Fruit fly (Drosophila melanogaster) whole organism, embryonic: Measurements from ENCODE around the gene CG17036.

Experiments
- B-H2 ChIP-seq: fragments of 200-800 bp; sonication (Bioruptor generic); optimal IDR thresholded peaks from 2 replicates; lab custom pipeline; 2018; ENCODE audit warnings: missing biosample characterization, mild to moderate bottlenecking, missing genetic modification characterization
- CG10147 ChIP-seq: fragments of 200-800 bp; sonication (Bioruptor generic); optimal IDR thresholded peaks from 2 replicates; lab custom pipeline; 2019; ENCODE audit warnings: missing biosample characterization, mild to moderate bottlenecking, missing genetic modification characterization, moderate library complexity
- CG10274 ChIP-seq: fragments of 200-800 bp; sonication (Bioruptor generic); optimal IDR thresholded peaks from 3 replicates; lab custom pipeline; 2017; ENCODE audit warnings: missing biosample characterization, mild to moderate bottlenecking, missing genetic modification characterization
- CG10366 ChIP-seq: fragments of 200-800 bp; sonication (Bioruptor generic); IDR thresholded peaks from 2 replicates; pipeline ENCODE4 v1.3.6; 2022; ENCODE audit warnings: missing biosample characterization, missing genetic modification characterization
- CG10543 ChIP-seq: fragments of 200-800 bp; sonication (Bioruptor generic); optimal IDR thresholded peaks from 3 replicates; lab custom pipeline; 2017; ENCODE audit warnings: missing biosample characterization, mild to moderate bottlenecking, missing genetic modification characterization, moderate library complexity
- CG11398 ChIP-seq: fragments of 200-800 bp; sonication (Bioruptor generic); optimal IDR thresholded peaks from 2 replicates; lab custom pipeline; 2016; ENCODE audit warnings: missing biosample characterization, missing genetic modification characterization
- CG11695 ChIP-seq: fragments of 200-800 bp; sonication (Bioruptor generic); IDR thresholded peaks from 3 replicates; pipeline ENCODE4 v1.3.6; 2022; ENCODE audit warnings: missing biosample characterization, missing genetic modification characterization
- CG12942 ChIP-seq: fragments of 200-800 bp; sonication (Bioruptor generic); optimal IDR thresholded peaks from 3 replicates; lab custom pipeline; 2016; ENCODE audit warnings: missing biosample characterization, missing genetic modification characterization
- CG13775 ChIP-seq: fragments of 200-800 bp; sonication (Bioruptor generic); optimal IDR thresholded peaks from 3 replicates; lab custom pipeline; 2017; ENCODE audit warnings: missing biosample characterization, mild to moderate bottlenecking, missing genetic modification characterization
- CG14710 ChIP-seq: fragments of 200-800 bp; sonication (Bioruptor generic); optimal IDR thresholded peaks from 3 replicates; lab custom pipeline; 2019; ENCODE audit warnings: missing biosample characterization, mild to moderate bottlenecking, missing genetic modification characterization, moderate library complexity
- CG15269 ChIP-seq: fragments of 200-800 bp; sonication (Bioruptor generic); optimal IDR thresholded peaks from 2 replicates; lab custom pipeline; 2018; ENCODE audit warnings: missing biosample characterization, mild to moderate bottlenecking, missing genetic modification characterization, moderate library complexity
- CG16863 ChIP-seq: fragments of 200-800 bp; sonication (Bioruptor generic); optimal IDR thresholded peaks from 3 replicates; lab custom pipeline; 2016; ENCODE audit warnings: missing biosample characterization, missing genetic modification characterization
- CG17829 ChIP-seq: fragments of 200-800 bp; optimal IDR thresholded peaks from 2 replicates; lab custom pipeline; 2019; ENCODE audit warnings: missing biosample characterization, mild to moderate bottlenecking, missing genetic modification characterization, moderate library complexity
- CG18262 ChIP-seq: fragments of 200-800 bp; optimal IDR thresholded peaks from 3 replicates; lab custom pipeline; 2019; ENCODE audit warnings: missing biosample characterization, mild to moderate bottlenecking, missing genetic modification characterization, moderate library complexity
- CG18619 ChIP-seq: fragments of 200-800 bp; sonication (Bioruptor generic); optimal IDR thresholded peaks from 3 replicates; lab custom pipeline; 2017; ENCODE audit warnings: missing biosample characterization, mild to moderate bottlenecking, missing genetic modification characterization
- CG2116 ChIP-seq: fragments of 200-800 bp; sonication (Bioruptor generic); optimal IDR thresholded peaks from 3 replicates; lab custom pipeline; 2018; ENCODE audit warnings: missing biosample characterization, mild to moderate bottlenecking, missing genetic modification characterization
- CG30403 ChIP-seq: fragments of 200-800 bp; sonication (Bioruptor generic); optimal IDR thresholded peaks from 3 replicates; lab custom pipeline; 2016; ENCODE audit warnings: missing biosample characterization, missing genetic modification characterization
- CG31365 ChIP-seq: fragments of 200-800 bp; sonication (Bioruptor generic); optimal IDR thresholded peaks from 2 replicates; lab custom pipeline; 2018; ENCODE audit warnings: missing biosample characterization, mild to moderate bottlenecking, missing genetic modification characterization
- CG32532 ChIP-seq: fragments of 200-800 bp; sonication (Bioruptor generic); IDR thresholded peaks from 2 replicates; pipeline ENCODE4 v1.3.6; 2022; ENCODE audit warnings: missing biosample characterization, missing genetic modification characterization
- CG3281 ChIP-seq: fragments of 200-800 bp; sonication (Bioruptor generic); optimal IDR thresholded peaks from 3 replicates; lab custom pipeline; 2017; ENCODE audit warnings: missing biosample characterization, mild to moderate bottlenecking, missing genetic modification characterization
- CG34422 ChIP-seq: fragments of 200-800 bp; sonication (Bioruptor generic); IDR thresholded peaks from 3 replicates; pipeline ENCODE4 v1.3.6; 2022; ENCODE audit warnings: missing biosample characterization, missing genetic modification characterization
- CG6813 ChIP-seq: fragments of 200-800 bp; sonication (Bioruptor generic); optimal IDR thresholded peaks from 2 replicates; lab custom pipeline; 2017; ENCODE audit warnings: missing biosample characterization, missing genetic modification characterization, mild to moderate bottlenecking, moderate library complexity, missing genetic modification reagents
- CG6854 ChIP-seq: fragments of 200-800 bp; sonication (Bioruptor generic); optimal IDR thresholded peaks from 3 replicates; lab custom pipeline; 2017; ENCODE audit warnings: missing biosample characterization, mild to moderate bottlenecking, missing genetic modification characterization
- CG7271 ChIP-seq: fragments of 200-800 bp; sonication (Bioruptor generic); optimal IDR thresholded peaks from 2 replicates; lab custom pipeline; 2018; ENCODE audit warnings: missing biosample characterization, mild to moderate bottlenecking, missing genetic modification characterization, moderate library complexity
- CG8359 ChIP-seq: fragments of 200-800 bp; sonication (Bioruptor generic); optimal IDR thresholded peaks from 2 replicates; lab custom pipeline; 2017; ENCODE audit warnings: missing biosample characterization, mild to moderate bottlenecking, missing genetic modification characterization, borderline replicate concordance
- CG8478 ChIP-seq: fragments of >200 bp; optimal IDR thresholded peaks from 2 replicates; lab custom pipeline; 2018
- CG8924 ChIP-seq: fragments of 200-800 bp; optimal IDR thresholded peaks from 3 replicates; lab custom pipeline; 2019; ENCODE audit warnings: missing biosample characterization, mild to moderate bottlenecking, missing genetic modification characterization, moderate library complexity
- CG9727 ChIP-seq: fragments of 200-800 bp; sonication (Bioruptor generic); optimal IDR thresholded peaks from 3 replicates; lab custom pipeline; 2017; ENCODE audit warnings: missing biosample characterization, mild to moderate bottlenecking, missing genetic modification characterization
- CG9797 ChIP-seq: fragments of 200-800 bp; sonication (Bioruptor generic); optimal IDR thresholded peaks from 3 replicates; lab custom pipeline; 2018; ENCODE audit warnings: missing biosample characterization, mild to moderate bottlenecking, missing genetic modification characterization
- HLH4C ChIP-seq: fragments of 200-800 bp; sonication (Bioruptor generic); IDR thresholded peaks from 3 replicates; pipeline ENCODE4 v1.3.6; 2022; ENCODE audit warnings: missing biosample characterization, missing genetic modification characterization; ENCODE audit not compliant: partially characterized antibody
- Hmr ChIP-seq: fragments of 200-800 bp; sonication (Bioruptor generic); optimal IDR thresholded peaks from 3 replicates; lab custom pipeline; 2017; ENCODE audit warnings: mild to moderate bottlenecking, missing biosample characterization, missing genetic modification reagents, missing genetic modification characterization
- Lhr ChIP-seq: fragments of 200-800 bp; sonication (Bioruptor generic); optimal IDR thresholded peaks from 3 replicates; lab custom pipeline; 2017; ENCODE audit warnings: mild to moderate bottlenecking, missing biosample characterization, missing genetic modification reagents, missing genetic modification characterization
- Myb ChIP-seq: fragments of 200-800 bp; sonication (Bioruptor generic); optimal IDR thresholded peaks from 2 replicates; lab custom pipeline; 2016; ENCODE audit warnings: missing biosample characterization, missing genetic modification characterization
- Pdp1 ChIP-seq, 2 experiments: fragments of 200-800 bp; sonication (Bioruptor generic); optimal IDR thresholded peaks; 3 replicates each; lab custom pipeline; 2016; ENCODE audit warnings: missing biosample characterization in 2 of 2, missing genetic modification characterization in 2 of 2, mild to moderate bottlenecking in 1 of 2, moderate library complexity in 1 of 2
- Sin3A ChIP-seq: fragments of >200 bp; optimal IDR thresholded peaks from 2 replicates; lab custom pipeline; 2018
- Spps ChIP-seq: fragments of 200-800 bp; sonication (Bioruptor generic); optimal IDR thresholded peaks from 2 replicates; lab custom pipeline; 2018; ENCODE audit warnings: missing biosample characterization, mild to moderate bottlenecking, missing genetic modification characterization
- ase ChIP-seq: fragments of 200-800 bp; sonication (Bioruptor generic); IDR thresholded peaks from 3 replicates; pipeline ENCODE4 v1.3.6; 2022; ENCODE audit warnings: missing biosample characterization, missing genetic modification characterization
- chinmo ChIP-seq: fragments of 200-800 bp; sonication (Bioruptor generic); IDR thresholded peaks from 4 replicates; pipeline ENCODE4 v1.3.6; 2022; ENCODE audit warnings: missing biosample characterization, missing genetic modification characterization; ENCODE audit not compliant: partially characterized antibody
- dimm ChIP-seq: fragments of 200-800 bp; sonication (Bioruptor generic); IDR thresholded peaks from 2 replicates; pipeline ENCODE4 v1.3.6; 2022; ENCODE audit warnings: missing biosample characterization, missing genetic modification characterization
- emc ChIP-seq: fragments of 200-800 bp; sonication (Bioruptor generic); optimal IDR thresholded peaks from 2 replicates; lab custom pipeline; 2016; ENCODE audit warnings: missing biosample characterization, missing genetic modification characterization
- ems ChIP-seq: fragments of 200-800 bp; sonication (Bioruptor generic); optimal IDR thresholded peaks from 3 replicates; lab custom pipeline; 2016; ENCODE audit warnings: missing biosample characterization, missing genetic modification characterization
- ftz-f1 ChIP-seq: fragments of 200-800 bp; sonication (Bioruptor generic); optimal IDR thresholded peaks from 2 replicates; lab custom pipeline; 2016; ENCODE audit warnings: missing biosample characterization, missing genetic modification characterization
- gfzf ChIP-seq: fragments of 200-800 bp; sonication (Bioruptor generic); optimal IDR thresholded peaks from 2 replicates; lab custom pipeline; 2016; ENCODE audit warnings: missing biosample characterization, mild to moderate bottlenecking, missing genetic modification characterization, moderate library complexity
- kah ChIP-seq: fragments of 200-800 bp; sonication (Bioruptor generic); optimal IDR thresholded peaks from 2 replicates; lab custom pipeline; 2018; ENCODE audit warnings: missing biosample characterization, mild to moderate bottlenecking, missing genetic modification characterization
- pb ChIP-seq: fragments of 200-800 bp; sonication (Bioruptor generic); optimal IDR thresholded peaks from 3 replicates; lab custom pipeline; 2016; ENCODE audit warnings: missing biosample characterization, missing genetic modification characterization
- pnt ChIP-seq: fragments of 200-800 bp; sonication (Bioruptor generic); optimal IDR thresholded peaks from 3 replicates; lab custom pipeline; 2016; ENCODE audit warnings: missing biosample characterization, missing genetic modification characterization
- pzg ChIP-seq: fragments of 200-800 bp; sonication (Bioruptor generic); optimal IDR thresholded peaks from 3 replicates; lab custom pipeline; 2018; ENCODE audit warnings: missing biosample characterization, mild to moderate bottlenecking, missing genetic modification characterization, moderate library complexity
- sc ChIP-seq, 3 experiments: fragments of >200 bp in 2 of 3; fragments of 200-800 bp in 1 of 3; sonication (Bioruptor generic) in 1 of 3; optimal IDR thresholded peaks; 2 replicates in 2 of 3; 3 replicates in 1 of 3; lab custom pipeline; 2017; ENCODE audit warnings: mild to moderate bottlenecking in 1 of 3, missing biosample characterization in 1 of 3, missing genetic modification characterization in 1 of 3, missing genetic modification reagents in 1 of 3
- schlank ChIP-seq: fragments of 200-800 bp; sonication (Bioruptor generic); optimal IDR thresholded peaks from 2 replicates; lab custom pipeline; 2018; ENCODE audit warnings: missing biosample characterization, mild to moderate bottlenecking, missing genetic modification characterization
- unc-4 ChIP-seq: fragments of 200-800 bp; sonication (Bioruptor generic); IDR thresholded peaks from 2 replicates; pipeline ENCODE4 v1.3.6; 2022; ENCODE audit warnings: missing biosample characterization, missing genetic modification characterization; ENCODE audit not compliant: partially characterized antibody

Gene CG17036

dm6 chr2L:12694823-12695420 lies 5.6 kb downstream of the CG17036 start, which contains the start of the genes IFT43 and PICK1 (continued):
- no peak for TF ChIP-seq CG2116
- TF ChIP-seq CG31365 (tag; lab: Kevin White, UChicago), result no peak
- no peak for TF ChIP-seq CG12942
- no peak for TF ChIP-seq CG18619 (GFP tag; lab: Kevin White, UChicago)
- TF ChIP-seq CG9727 (GFP tag; lab: Kevin White, UChicago), result no peak
- peak; percentile 55 for TF ChIP-seq ftz-f1 (GFP tag; lab: Kevin White, UChicago)
- TF ChIP-seq Sin3A (lab: Kevin White, UChicago), result peak; percentile 63
- TF ChIP-seq pb (GFP tag; lab: Kevin White, UChicago), result no peak
- TF ChIP-seq Myb (GFP tag; lab: Kevin White, UChicago), result peak; percentile 59
- no peak for TF ChIP-seq B-H2 (GFP tag; lab: Kevin White, UChicago)
- no peak for TF ChIP-seq CG8478 (lab: Kevin White, UChicago)
- TF ChIP-seq CG14710 (tag; lab: Kevin White, UChicago), result peak; percentile 6
- no peak for TF ChIP-seq CG8359 (GFP tag; lab: Kevin White, UChicago)
- no peak for TF ChIP-seq schlank (tag; lab: Kevin White, UChicago)
- TF ChIP-seq CG10274 (GFP tag; lab: Kevin White, UChicago), result no peak
- no peak for TF ChIP-seq sc (optimal IDR thresholded peaks at IDR 0.05; lab: Kevin White, UChicago)
- no peak for TF ChIP-seq sc (GFP tag; optimal IDR thresholded peaks at IDR 0.05; lab: Kevin White, UChicago)
- TF ChIP-seq Spps (tag; lab: Kevin White, UChicago), result no peak
- peak; percentile 70 for TF ChIP-seq pzg (GFP tag; lab: Kevin White, UChicago)
- TF ChIP-seq CG18262 (tag; lab: Kevin White, UChicago), result no peak
- TF ChIP-seq gfzf (GFP tag; lab: Kevin White, UChicago), result peak; percentile 48
- TF ChIP-seq CG6813, result no peak
- TF ChIP-seq pnt (GFP tag; lab: Kevin White, UChicago), result no peak
- TF ChIP-seq emc (GFP tag; lab: Kevin White, UChicago), result no peak
- no peak for TF ChIP-seq CG32532 (GFP tag; lab: Robert Waterston, UW)
- TF ChIP-seq CG10543 (GFP tag; lab: Kevin White, UChicago), result no peak
- peak; percentile 99 for TF ChIP-seq kah (GFP tag; lab: Kevin White, UChicago)
- no peak for TF ChIP-seq CG6854 (GFP tag; lab: Kevin White, UChicago)
- TF ChIP-seq CG17829 (tag; lab: Kevin White, UChicago), result no peak
- no peak for TF ChIP-seq CG30403 (GFP tag; lab: Kevin White, UChicago)
- no peak for TF ChIP-seq CG10366
- peak; percentile 54; the same call in 1 of the 3 replicates for TF ChIP-seq CG34422 (GFP tag; lab: Robert Waterston, UW)
- TF ChIP-seq CG10147 (GFP tag; lab: Kevin White, UChicago), result no peak
- no peak for TF ChIP-seq ems (GFP tag; lab: Kevin White, UChicago)
- TF ChIP-seq HLH4C (GFP tag; lab: Robert Waterston, UW), result peak; percentile 77
- TF ChIP-seq CG8924 (tag; lab: Kevin White, UChicago), result no peak
- TF ChIP-seq chinmo (GFP tag; lab: Robert Waterston, UW), result no peak
- peak; percentile 40 for TF ChIP-seq CG9797 (GFP tag; lab: Kevin White, UChicago)
- no peak for TF ChIP-seq CG7271 (tag; lab: Kevin White, UChicago)
- no peak for TF ChIP-seq CG13775
- no peak for TF ChIP-seq CG15269 (tag; lab: Kevin White, UChicago)
- TF ChIP-seq CG16863 (GFP tag; lab: Kevin White, UChicago), result no peak
- TF ChIP-seq dimm (GFP tag; lab: Robert Waterston, UW), result no peak
- no peak for TF ChIP-seq Hmr (GFP tag; lab: Kevin White, UChicago)
- no peak for TF ChIP-seq CG11398
- TF ChIP-seq CG11695 (GFP tag; lab: Robert Waterston, UW), result no peak
- TF ChIP-seq CG3281 (GFP tag; lab: Kevin White, UChicago), result no peak
- TF ChIP-seq unc-4, result peak; percentile 75
- peak; percentile 2 for TF ChIP-seq Lhr (GFP tag; lab: Kevin White, UChicago)
- no peak for TF ChIP-seq ase (GFP tag; lab: Robert Waterston, UW)
- no peak for TF ChIP-seq Pdp1 (GFP tag; optimal IDR thresholded peaks at IDR 0.05; lab: Kevin White, UChicago)
